Worm (Caenorhabditis elegans) whole organism, L4/young adult: ENCODE data around the gene B0336.12.

Source experiments
- dao-5 ChIP-seq: sonication (generic microtip); optimal IDR thresholded peaks from 2 replicates; lab custom pipeline; 2016; ENCODE audit warnings: missing genotype, missing genetic modification characterization, moderate library complexity, missing compliant biosample characterization
- him-1 ChIP-seq: sonication (generic microtip); optimal IDR thresholded peaks from 2 replicates; lab custom pipeline; 2016; ENCODE audit warnings: missing genotype, missing genetic modification reagents, missing genetic modification characterization, missing compliant biosample characterization

- TF ChIP-seq him-1 (no peak), dao-5 (tag; lab: Kevin White, UChicago) (no peak)
These were observed 33.1 kb upstream of the B0336.12 start, which contains the start of gene B0244.15 for ce11 chrIII:5743084-5743483.
